Fruit fly (Drosophila melanogaster) whole organism, embryonic: ENCODE data around the gene stck.

Source experiments
- ATbp ChIP-seq: fragments of 200-800 bp; sonication (Bioruptor generic); optimal IDR thresholded peaks from 2 replicates; lab custom pipeline; 2017; ENCODE audit warnings: missing biosample characterization, mild to moderate bottlenecking, missing genetic modification characterization, missing genetic modification reagents
- Aef1 ChIP-seq: fragments of 200-800 bp; sonication (Bioruptor generic); IDR thresholded peaks from 3 replicates; pipeline ENCODE4 v1.3.6; 2022; ENCODE audit warnings: missing biosample characterization, missing genetic modification characterization
- CG10209 ChIP-seq: fragments of 200-800 bp; sonication (Bioruptor generic); optimal IDR thresholded peaks from 3 replicates; lab custom pipeline; 2017; ENCODE audit warnings: missing biosample characterization, mild to moderate bottlenecking, missing genetic modification characterization, missing genetic modification reagents
- CG1233 ChIP-seq: fragments of 200-800 bp; sonication (Bioruptor generic); optimal IDR thresholded peaks from 4 replicates; lab custom pipeline; 2018; ENCODE audit warnings: missing biosample characterization, mild to moderate bottlenecking, missing genetic modification characterization
- CG14965 ChIP-seq: fragments of 200-800 bp; sonication (Bioruptor generic); optimal IDR thresholded peaks from 2 replicates; lab custom pipeline; 2016; ENCODE audit warnings: missing biosample characterization, missing genetic modification characterization, borderline replicate concordance
- CG15696 ChIP-seq: fragments of 200-800 bp; sonication (Bioruptor generic); optimal IDR thresholded peaks from 2 replicates; lab custom pipeline; 2019; ENCODE audit warnings: missing biosample characterization, mild to moderate bottlenecking, missing genetic modification characterization, moderate library complexity
- CG1602 ChIP-seq: fragments of 200-800 bp; sonication (Bioruptor generic); optimal IDR thresholded peaks from 3 replicates; lab custom pipeline; 2016; ENCODE audit warnings: missing biosample characterization, missing genetic modification characterization
- CG16813 ChIP-seq: fragments of 200-800 bp; sonication (Bioruptor generic); IDR thresholded peaks from 3 replicates; pipeline ENCODE4 v1.3.6; 2022; ENCODE audit warnings: missing biosample characterization, missing genetic modification characterization; ENCODE audit not compliant: partially characterized antibody
- CG17568 ChIP-seq: fragments of 200-800 bp; sonication (Bioruptor generic); optimal IDR thresholded peaks from 2 replicates; lab custom pipeline; 2018; ENCODE audit warnings: missing biosample characterization, mild to moderate bottlenecking, missing genetic modification characterization, moderate library complexity
- CG1832 ChIP-seq: fragments of 200-800 bp; sonication (Bioruptor generic); optimal IDR thresholded peaks from 2 replicates; lab custom pipeline; 2017; ENCODE audit warnings: missing biosample characterization, mild to moderate bottlenecking, missing genetic modification characterization, inconsistent platforms
- CG18476 ChIP-seq: fragments of 200-800 bp; sonication (Bioruptor generic); optimal IDR thresholded peaks from 2 replicates; lab custom pipeline; 2016; ENCODE audit warnings: missing biosample characterization, mild to moderate bottlenecking, missing genetic modification characterization
- CG18764 ChIP-seq: fragments of 200-800 bp; sonication (Bioruptor generic); optimal IDR thresholded peaks from 3 replicates; lab custom pipeline; 2016; ENCODE audit warnings: missing biosample characterization, missing genetic modification characterization
- CG2120 ChIP-seq: fragments of 200-800 bp; sonication (Bioruptor generic); optimal IDR thresholded peaks from 3 replicates; lab custom pipeline; 2016; ENCODE audit warnings: missing biosample characterization, missing genetic modification characterization
- CG2678 ChIP-seq: fragments of 200-800 bp; sonication (Bioruptor generic); optimal IDR thresholded peaks from 3 replicates; lab custom pipeline; 2019; ENCODE audit warnings: missing biosample characterization, mild to moderate bottlenecking, missing genetic modification characterization, moderate library complexity
- CG2712 ChIP-seq: fragments of 200-800 bp; optimal IDR thresholded peaks from 3 replicates; lab custom pipeline; 2019; ENCODE audit warnings: missing biosample characterization, mild to moderate bottlenecking, missing genetic modification characterization, moderate library complexity
- CG2889 ChIP-seq: fragments of 200-800 bp; sonication (Bioruptor generic); IDR thresholded peaks from 3 replicates; pipeline ENCODE4 v1.3.6; 2022; ENCODE audit warnings: missing biosample characterization, missing genetic modification characterization
- CG7745 ChIP-seq: fragments of 200-800 bp; sonication (Bioruptor generic); optimal IDR thresholded peaks from 2 replicates; lab custom pipeline; 2018; ENCODE audit warnings: missing biosample characterization, mild to moderate bottlenecking, missing genetic modification characterization, moderate library complexity
- Dp ChIP-seq: fragments of 200-800 bp; sonication (Bioruptor generic); optimal IDR thresholded peaks from 2 replicates; lab custom pipeline; 2018; ENCODE audit warnings: missing biosample characterization, mild to moderate bottlenecking, missing genetic modification characterization, moderate library complexity
- E2f2 ChIP-seq: fragments of 200-800 bp; sonication (Bioruptor generic); IDR thresholded peaks from 2 replicates; pipeline ENCODE4 v1.3.6; 2022; ENCODE audit warnings: missing biosample characterization, missing genetic modification characterization
- Fer1 ChIP-seq: fragments of 200-800 bp; sonication (Bioruptor generic); optimal IDR thresholded peaks from 2 replicates; lab custom pipeline; 2017; ENCODE audit warnings: missing biosample characterization, mild to moderate bottlenecking, missing genetic modification characterization
- Gsc ChIP-seq: fragments of 200-800 bp; sonication (Bioruptor generic); IDR thresholded peaks from 2 replicates; pipeline ENCODE4 v1.3.6; 2022; ENCODE audit warnings: missing biosample characterization, missing genetic modification characterization
- HLH4C ChIP-seq: fragments of 200-800 bp; sonication (Bioruptor generic); IDR thresholded peaks from 3 replicates; pipeline ENCODE4 v1.3.6; 2022; ENCODE audit warnings: missing biosample characterization, missing genetic modification characterization; ENCODE audit not compliant: partially characterized antibody
- Hey ChIP-seq: fragments of 200-800 bp; sonication (Bioruptor generic); optimal IDR thresholded peaks from 3 replicates; lab custom pipeline; 2018; ENCODE audit warnings: missing biosample characterization, mild to moderate bottlenecking, missing genetic modification characterization
- Hmr ChIP-seq: fragments of 200-800 bp; sonication (Bioruptor generic); optimal IDR thresholded peaks from 3 replicates; lab custom pipeline; 2017; ENCODE audit warnings: mild to moderate bottlenecking, missing biosample characterization, missing genetic modification reagents, missing genetic modification characterization
- NK7.1 ChIP-seq: fragments of 200-800 bp; sonication (Bioruptor generic); optimal IDR thresholded peaks from 3 replicates; lab custom pipeline; 2016; ENCODE audit warnings: missing biosample characterization, missing genetic modification characterization
- Pdp1 ChIP-seq, 2 experiments: fragments of 200-800 bp; sonication (Bioruptor generic); optimal IDR thresholded peaks; 3 replicates each; lab custom pipeline; 2016; ENCODE audit warnings: missing biosample characterization in 2 of 2, missing genetic modification characterization in 2 of 2, mild to moderate bottlenecking in 1 of 2, moderate library complexity in 1 of 2
- Sox102F ChIP-seq: fragments of 200-800 bp; sonication (Bioruptor generic); optimal IDR thresholded peaks from 2 replicates; lab custom pipeline; 2018; ENCODE audit warnings: missing biosample characterization, mild to moderate bottlenecking, missing genetic modification characterization, moderate library complexity
- TFAM ChIP-seq: fragments of 200-800 bp; sonication (Bioruptor generic); optimal IDR thresholded peaks from 2 replicates; lab custom pipeline; 2017; ENCODE audit warnings: missing biosample characterization, missing genetic modification characterization, inconsistent platforms
- YL-1 ChIP-seq: fragments of 200-800 bp; sonication (Bioruptor generic); optimal IDR thresholded peaks from 3 replicates; lab custom pipeline; 2017; ENCODE audit warnings: missing biosample characterization, mild to moderate bottlenecking, missing genetic modification characterization
- ab ChIP-seq: fragments of 200-800 bp; sonication (Bioruptor generic); optimal IDR thresholded peaks from 2 replicates; lab custom pipeline; 2016; ENCODE audit warnings: missing biosample characterization, missing genetic modification characterization
- aop ChIP-seq: fragments of 200-800 bp; sonication (Bioruptor generic); IDR thresholded peaks from 2 replicates; pipeline ENCODE4 v1.3.6; 2022; ENCODE audit warnings: missing biosample characterization, missing genetic modification characterization
- cg ChIP-seq: fragments of 200-800 bp; sonication (Bioruptor generic); optimal IDR thresholded peaks from 3 replicates; lab custom pipeline; 2019; ENCODE audit warnings: missing biosample characterization, mild to moderate bottlenecking, missing genetic modification characterization, moderate library complexity
- corto ChIP-seq: fragments of 200-800 bp; sonication (Bioruptor generic); optimal IDR thresholded peaks from 2 replicates; lab custom pipeline; 2016; ENCODE audit warnings: missing biosample characterization, mild to moderate bottlenecking, missing genetic modification characterization, moderate library complexity
- disco-r ChIP-seq: fragments of 200-800 bp; sonication (Bioruptor generic); optimal IDR thresholded peaks from 2 replicates; lab custom pipeline; 2016; ENCODE audit warnings: missing biosample characterization, missing genetic modification characterization
- exex ChIP-seq: fragments of 200-800 bp; sonication (Bioruptor generic); optimal IDR thresholded peaks from 4 replicates; lab custom pipeline; 2018; ENCODE audit warnings: missing biosample characterization, mild to moderate bottlenecking, missing genetic modification characterization, moderate library complexity
- fru ChIP-seq: fragments of >200 bp; optimal IDR thresholded peaks from 2 replicates; lab custom pipeline; 2017
- ftz-f1 ChIP-seq: fragments of 200-800 bp; sonication (Bioruptor generic); optimal IDR thresholded peaks from 2 replicates; lab custom pipeline; 2016; ENCODE audit warnings: missing biosample characterization, missing genetic modification characterization
- fu2 ChIP-seq: fragments of 200-800 bp; sonication (Bioruptor generic); optimal IDR thresholded peaks from 2 replicates; lab custom pipeline; 2016; ENCODE audit warnings: missing biosample characterization, missing genetic modification characterization
- h ChIP-seq: fragments of >200 bp; optimal IDR thresholded peaks from 2 replicates; lab custom pipeline; 2017
- jigr1 ChIP-seq: fragments of 200-800 bp; sonication (Bioruptor generic); IDR thresholded peaks from 3 replicates; pipeline ENCODE4 v1.3.6; 2022; ENCODE audit warnings: missing biosample characterization, missing genetic modification characterization
- kay ChIP-seq: fragments of 200-800 bp; sonication (Bioruptor generic); optimal IDR thresholded peaks from 2 replicates; lab custom pipeline; 2016; ENCODE audit warnings: missing biosample characterization, missing genetic modification characterization
- lola ChIP-seq, 3 experiments: fragments of >200 bp in 2 of 3; fragments of 200-800 bp in 1 of 3; sonication (Bioruptor generic) in 1 of 3; optimal IDR thresholded peaks; 2 replicates each; lab custom pipeline; 2017 to 2019; ENCODE audit warnings: missing biosample characterization in 3 of 3, missing genetic modification characterization in 3 of 3, mild to moderate bottlenecking in 1 of 3, moderate library complexity in 1 of 3
- mld ChIP-seq: fragments of 200-800 bp; sonication (Bioruptor generic); IDR thresholded peaks from 3 replicates; pipeline ENCODE4 v1.3.6; 2022; ENCODE audit warnings: missing biosample characterization, missing genetic modification characterization; ENCODE audit not compliant: partially characterized antibody
- otp ChIP-seq: fragments of 200-800 bp; sonication (Bioruptor generic); IDR thresholded peaks from 3 replicates; pipeline ENCODE4, ENCODE4 v1.3.6; 2022; ENCODE audit warnings: missing biosample characterization, missing genetic modification characterization
- repo ChIP-seq: fragments of 200-800 bp; sonication (Bioruptor generic); optimal IDR thresholded peaks from 2 replicates; lab custom pipeline; 2016; ENCODE audit warnings: missing biosample characterization, missing genetic modification characterization
- sd ChIP-seq: fragments of 200-800 bp; sonication (Bioruptor generic); optimal IDR thresholded peaks from 3 replicates; lab custom pipeline; 2018; ENCODE audit warnings: missing biosample characterization, mild to moderate bottlenecking, missing genetic modification characterization, moderate library complexity
- sqz ChIP-seq: fragments of 200-800 bp; sonication (Bioruptor generic); optimal IDR thresholded peaks from 3 replicates; lab custom pipeline; 2018; ENCODE audit warnings: missing biosample characterization, mild to moderate bottlenecking, missing genetic modification characterization
- tio ChIP-seq: fragments of 200-800 bp; sonication (Bioruptor generic); optimal IDR thresholded peaks from 2 replicates; lab custom pipeline; 2017; ENCODE audit warnings: missing biosample characterization, missing genetic modification characterization, inconsistent platforms
- usp ChIP-seq: fragments of >200 bp; optimal IDR thresholded peaks from 2 replicates; lab custom pipeline; 2017; ENCODE audit warnings: missing biosample characterization, missing genetic modification characterization
- zf30C ChIP-seq: fragments of 200-800 bp; sonication (Bioruptor generic); optimal IDR thresholded peaks from 3 replicates; lab custom pipeline; 2018; ENCODE audit warnings: missing biosample characterization, mild to moderate bottlenecking, missing genetic modification characterization

Gene stck

dm6 chr3R:8349449-8350115, 7.2 kb upstream of the stck start, which contains the start of gene Atg13 (continued):
- TF ChIP-seq Fer1 (peak; percentile 12), kay (GFP tag; lab: Kevin White, UChicago) (no peak), TFAM (GFP tag; lab: Kevin White, UChicago) (no peak), CG18476 (GFP tag; lab: Kevin White, UChicago) (no peak), fu2 (GFP tag; lab: Kevin White, UChicago) (no peak), aop (GFP tag; lab: Robert Waterston, UW) (no peak), tio (GFP tag; lab: Kevin White, UChicago) (no peak), ab (GFP tag; lab: Kevin White, UChicago) (no peak), disco-r (GFP tag; lab: Kevin White, UChicago) (no peak), CG15696 (tag; lab: Kevin White, UChicago) (peak; percentile 29), Hmr (GFP tag; lab: Kevin White, UChicago) (no peak), lola (GFP tag; optimal IDR thresholded peaks at IDR 0.05; lab: Kevin White, UChicago) (peak in 1 of 3 experiments; percentile 34), CG18764 (GFP tag; lab: Kevin White, UChicago) (no peak), E2f2 (no peak; the same call in 1 of the 2 replicates), CG2678 (no peak), CG2120 (GFP tag; lab: Kevin White, UChicago) (peak; percentile 46), Hey (tag; lab: Kevin White, UChicago) (no peak), CG2889 (GFP tag; lab: Robert Waterston, UW) (no peak), CG16813 (GFP tag; lab: Robert Waterston, UW) (peak; percentile 83), YL-1 (GFP tag; lab: Kevin White, UChicago) (peak; percentile 33), Gsc (GFP tag; lab: Robert Waterston, UW) (no peak), Sox102F (GFP tag; lab: Kevin White, UChicago) (no peak), CG17568 (GFP tag; lab: Kevin White, UChicago) (no peak), h (lab: Kevin White, UChicago) (no peak), ftz-f1 (GFP tag; lab: Kevin White, UChicago) (no peak), CG2712 (peak; percentile 45), CG10209 (GFP tag; lab: Kevin White, UChicago) (peak; percentile 8), Pdp1 (GFP tag; optimal IDR thresholded peaks at IDR 0.05; lab: Kevin White, UChicago) (peak in 1 of 2 experiments; percentile 9), usp (GFP tag; lab: Kevin White, UChicago) (no peak), jigr1 (GFP tag; lab: Robert Waterston, UW) (no peak), fru (lab: Kevin White, UChicago) (no peak), corto (GFP tag; lab: Kevin White, UChicago) (no peak), zf30C (GFP tag; lab: Kevin White, UChicago) (no peak), mld (GFP tag; lab: Robert Waterston, UW) (peak; percentile 76; the same call in 2 of the 3 replicates), CG7745 (tag; lab: Kevin White, UChicago) (no peak), CG1832 (GFP tag; lab: Kevin White, UChicago) (no peak), CG14965 (no peak), CG1602 (GFP tag; lab: Kevin White, UChicago) (peak; percentile 28), CG1233 (GFP tag; lab: Kevin White, UChicago) (peak; percentile 10), Aef1 (GFP tag; lab: Robert Waterston, UW) (peak; percentile 34; the same call in 1 of the 3 replicates), ATbp (no peak), sd (tag; lab: Kevin White, UChicago) (no peak), NK7.1 (GFP tag; lab: Kevin White, UChicago) (no peak), Dp (GFP tag; lab: Kevin White, UChicago) (peak; percentile 51), repo (no peak), HLH4C (GFP tag; lab: Robert Waterston, UW) (peak; percentile 69), sqz (GFP tag; lab: Kevin White, UChicago) (peak; percentile 49), exex (tag; lab: Kevin White, UChicago) (no peak), cg (GFP tag; lab: Kevin White, UChicago) (no peak), otp (GFP tag; lab: Robert Waterston, UW) (no peak)
